Worm (Caenorhabditis elegans): ENCODE data around the gene faah-5.

Gene faah-5

DNA sequence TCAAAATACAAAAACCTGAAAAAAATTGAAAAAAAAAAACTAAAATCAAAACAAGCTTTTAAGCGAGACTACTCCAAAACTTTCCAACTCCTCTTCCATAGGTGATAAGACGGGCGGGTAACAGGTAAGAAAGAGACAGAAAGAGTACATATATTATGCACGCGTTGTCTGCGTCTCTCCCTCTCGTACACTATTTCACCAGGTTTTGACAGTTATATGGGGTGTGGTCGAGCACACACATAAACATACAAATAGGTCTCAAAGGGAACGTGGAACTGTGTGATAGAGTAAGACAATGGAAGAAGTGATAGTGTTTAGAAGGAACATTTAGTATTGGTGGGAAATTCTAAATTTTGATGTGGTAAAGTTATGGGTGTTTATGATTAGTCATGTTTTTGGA is 9.7 kb downstream of the faah-5 start:
- TF ChIP-seq him-1 (tag; optimal IDR thresholded peaks at IDR 0.05) (no peak), W03F9.2 (tag; optimal IDR thresholded peaks at IDR 0.05) (peak; percentile 41)

DNA sequence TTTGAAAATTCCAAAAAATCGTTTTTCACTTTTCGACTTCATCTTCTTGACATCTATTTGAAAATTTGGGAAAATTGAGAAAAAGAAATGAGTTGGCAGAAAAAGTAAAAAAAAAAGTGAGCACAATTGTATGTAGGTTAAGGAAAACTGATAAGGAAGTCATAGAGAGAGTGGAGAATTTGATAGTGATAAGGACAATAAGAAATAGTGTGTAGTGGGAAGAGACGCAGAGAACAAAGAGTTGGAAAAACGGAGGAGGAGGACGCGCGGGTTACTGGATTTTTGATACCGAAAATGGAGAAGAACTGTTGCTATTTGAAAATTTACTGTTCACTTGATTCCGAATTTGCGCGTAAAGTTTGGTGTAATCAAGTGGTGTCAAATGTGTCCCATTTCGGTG is 12.5 kb downstream of the faah-5 start, which contains the start of gene Y56A3A.6:
Gene Y56A3A.6 (minus strand): TSS at position 53 of the 400 bp plus-strand sequence.
- TF ChIP-seq him-1 (tag; optimal IDR thresholded peaks at IDR 0.05) (no peak), dao-5 (tag; optimal IDR thresholded peaks at IDR 0.05) (no peak), W03F9.2 (tag; optimal IDR thresholded peaks at IDR 0.05) (no peak)

DNA sequence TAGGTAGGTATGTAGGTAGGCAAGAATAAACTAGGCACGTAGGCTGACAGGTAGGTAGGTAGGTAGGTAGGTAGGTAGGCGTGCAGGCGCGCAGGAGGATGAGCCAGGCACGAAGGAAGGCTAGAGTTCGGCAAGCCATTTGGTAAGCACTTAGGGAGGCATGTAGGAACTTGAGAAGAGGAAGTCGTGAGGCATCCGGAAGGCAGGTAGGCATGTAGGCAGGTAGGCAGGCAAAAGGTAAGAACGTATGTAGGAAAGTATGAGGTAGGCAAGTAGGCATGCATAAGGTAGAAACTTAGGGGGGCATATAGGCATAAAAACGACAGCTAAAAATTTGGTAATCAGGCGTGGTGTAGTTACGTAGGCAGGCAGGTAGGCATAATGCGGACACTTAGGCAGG is 15.1 kb downstream of the faah-5 start:
- TF ChIP-seq him-1 (tag; optimal IDR thresholded peaks at IDR 0.05) (no peak), dao-5 (tag; optimal IDR thresholded peaks at IDR 0.05) (no peak), W03F9.2 (tag; optimal IDR thresholded peaks at IDR 0.05) (no peak)

DNA sequence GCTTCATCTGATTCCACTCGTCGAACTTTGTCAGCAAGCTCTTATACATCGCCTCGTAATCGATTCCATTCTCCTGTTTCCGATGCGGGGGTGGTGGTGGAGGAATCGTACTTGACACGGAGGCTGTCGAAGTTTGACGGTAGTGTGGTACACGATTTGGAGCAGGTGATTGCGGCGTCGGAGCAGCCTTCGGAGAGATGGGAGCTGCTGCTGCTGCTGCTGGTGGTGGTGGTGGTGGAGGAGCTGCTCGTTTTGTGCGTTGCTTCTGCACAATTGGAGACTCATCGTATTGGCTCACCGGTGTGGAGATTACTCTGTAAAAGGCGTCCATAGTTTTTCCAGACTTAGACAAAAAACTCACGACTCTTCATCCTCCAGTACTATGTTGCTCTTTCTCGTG is 17.0 kb downstream of the faah-5 start:
- TF ChIP-seq him-1 (tag; optimal IDR thresholded peaks at IDR 0.05) (no peak), W03F9.2 (tag; optimal IDR thresholded peaks at IDR 0.05) (no peak), dao-5 (tag; optimal IDR thresholded peaks at IDR 0.05) (no peak)

DNA sequence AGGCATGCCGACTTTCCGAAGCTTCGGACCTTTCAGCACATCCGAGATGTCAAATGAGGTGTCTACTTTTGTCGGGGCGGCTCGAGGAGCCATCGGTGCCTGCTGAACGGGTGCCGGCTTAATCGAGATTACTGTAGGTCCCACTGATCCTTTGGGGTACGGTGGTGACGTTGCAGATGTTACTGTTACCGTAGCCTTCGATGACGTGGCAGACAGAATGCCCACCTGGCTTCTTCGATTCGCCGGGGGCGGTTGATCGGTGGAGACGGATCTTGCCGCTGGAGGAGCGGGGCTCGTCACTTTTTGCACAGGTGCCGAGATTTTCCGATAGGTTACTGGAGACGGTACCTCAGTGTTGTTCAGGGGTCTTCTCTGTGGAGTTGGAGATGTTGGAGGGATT is 19.6 kb downstream of the faah-5 start:
- TF ChIP-seq dao-5 (tag; optimal IDR thresholded peaks at IDR 0.05): no peak
- TF ChIP-seq W03F9.2 (tag; optimal IDR thresholded peaks at IDR 0.05): no peak
- TF ChIP-seq him-1 (tag; optimal IDR thresholded peaks at IDR 0.05): no peak

DNA sequence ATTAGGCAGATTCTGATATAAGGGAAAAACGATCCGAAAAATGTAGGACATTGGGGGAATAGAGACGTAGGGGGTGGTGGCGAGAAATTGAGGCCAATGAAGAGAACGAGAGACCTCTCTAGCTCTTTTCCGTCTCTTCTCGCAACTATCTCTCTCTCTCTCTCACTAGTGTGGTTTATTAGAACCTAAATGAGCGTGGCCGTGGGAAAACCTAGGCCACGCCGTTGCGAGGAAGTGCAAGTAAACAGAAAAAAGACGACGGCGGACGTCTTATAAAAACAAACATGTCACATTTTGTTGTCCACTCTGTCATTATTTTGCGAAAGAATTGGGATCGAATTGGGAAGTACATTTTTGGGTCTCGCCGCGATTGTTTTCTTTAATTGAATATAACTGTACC is 21.2 kb downstream of the faah-5 start:
- no peak for TF ChIP-seq him-1 (tag; optimal IDR thresholded peaks at IDR 0.05)
- TF ChIP-seq dao-5 (tag; optimal IDR thresholded peaks at IDR 0.05): no peak
- TF ChIP-seq W03F9.2 (tag; optimal IDR thresholded peaks at IDR 0.05): peak; percentile 44

DNA sequence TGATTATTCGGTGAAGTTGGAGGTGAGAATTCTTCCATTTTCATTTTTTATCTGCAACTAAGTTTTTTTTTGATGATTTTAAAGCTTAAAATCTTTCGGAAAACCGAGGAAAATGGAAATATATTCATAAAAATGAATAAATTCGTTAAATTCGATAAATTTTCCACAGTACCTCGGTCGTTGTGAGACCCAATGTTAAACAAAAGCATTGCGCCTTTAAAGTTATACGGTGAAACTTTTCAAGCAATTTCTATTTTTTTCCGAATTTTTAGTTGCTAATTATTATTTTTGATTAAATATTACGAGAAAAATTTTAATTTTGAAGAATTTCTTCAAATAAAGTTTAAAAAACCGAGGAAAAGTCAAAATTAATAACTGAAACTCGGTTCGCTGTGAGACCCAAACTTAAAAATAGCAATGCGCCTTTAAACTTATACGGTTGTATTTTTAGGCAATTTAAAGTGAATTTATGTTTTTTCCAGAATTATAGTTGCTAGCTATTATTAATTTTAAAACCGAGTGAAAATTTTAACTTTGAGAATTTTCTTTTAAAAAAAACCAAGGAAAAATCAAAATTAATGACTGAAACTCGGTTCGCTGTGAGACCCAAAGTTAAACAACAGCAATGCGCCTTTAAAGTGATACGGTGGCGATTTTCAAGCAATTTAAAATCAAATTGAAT is 21.9 kb downstream of the faah-5 start, which contains the start of gene taf-12:
Gene taf-12 (minus strand): TSS at position 51 of the 682 bp plus-strand sequence.
- TF ChIP-seq him-1 (tag; optimal IDR thresholded peaks at IDR 0.05): no peak
- peak; percentile 44 for TF ChIP-seq W03F9.2 (tag; optimal IDR thresholded peaks at IDR 0.05)
- TF ChIP-seq dao-5 (tag; optimal IDR thresholded peaks at IDR 0.05): no peak

DNA sequence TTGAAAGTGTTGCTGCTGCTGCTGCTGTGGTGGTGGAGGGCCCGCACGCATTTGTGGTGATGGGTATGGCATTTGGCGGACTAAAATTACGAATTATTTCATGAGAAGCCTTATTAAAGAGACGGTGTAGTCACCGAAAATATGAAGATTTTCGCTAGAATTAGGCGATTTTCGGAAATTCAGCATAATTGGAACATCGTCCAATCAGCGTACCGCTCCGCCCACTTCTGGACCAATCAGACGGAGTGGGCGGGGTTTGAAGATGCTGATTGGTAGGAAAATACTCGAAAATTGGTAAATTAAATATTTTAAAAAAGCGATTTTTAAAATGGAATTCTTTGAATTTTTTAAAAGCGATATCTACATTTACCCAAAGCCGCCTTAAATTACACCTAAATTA is 25.1 kb downstream of the faah-5 start:
- TF ChIP-seq dao-5 (tag; optimal IDR thresholded peaks at IDR 0.05): no peak
- no peak for TF ChIP-seq him-1 (tag; optimal IDR thresholded peaks at IDR 0.05)
- no peak for TF ChIP-seq W03F9.2 (tag; optimal IDR thresholded peaks at IDR 0.05)

DNA sequence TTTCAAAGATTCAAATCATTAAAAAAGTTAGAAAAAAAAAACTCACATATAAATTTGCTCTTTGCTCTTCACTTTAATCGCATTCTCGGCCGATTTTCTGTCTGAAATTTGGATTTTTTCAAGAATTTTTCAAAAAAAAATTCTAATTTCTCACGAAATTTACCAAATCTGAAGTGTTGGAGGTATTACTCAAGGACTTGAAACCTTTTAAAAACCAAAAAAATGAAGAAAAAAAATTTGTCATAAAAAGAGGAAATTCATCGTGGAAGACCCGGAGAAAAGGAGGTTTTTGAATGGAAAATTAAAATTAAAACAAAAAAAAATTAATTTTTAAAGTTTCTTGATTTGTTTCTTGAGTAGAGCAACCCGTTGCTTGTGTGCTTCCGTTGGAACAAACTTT is 29.1 kb downstream of the faah-5 start, which contains the start of gene Y56A3A.2:
Gene Y56A3A.2 (minus strand): TSS at position 101 of the 400 bp plus-strand sequence.
- TF ChIP-seq dao-5 (tag; optimal IDR thresholded peaks at IDR 0.05) (no peak), him-1 (tag; optimal IDR thresholded peaks at IDR 0.05) (no peak), W03F9.2 (tag; optimal IDR thresholded peaks at IDR 0.05) (no peak)

DNA sequence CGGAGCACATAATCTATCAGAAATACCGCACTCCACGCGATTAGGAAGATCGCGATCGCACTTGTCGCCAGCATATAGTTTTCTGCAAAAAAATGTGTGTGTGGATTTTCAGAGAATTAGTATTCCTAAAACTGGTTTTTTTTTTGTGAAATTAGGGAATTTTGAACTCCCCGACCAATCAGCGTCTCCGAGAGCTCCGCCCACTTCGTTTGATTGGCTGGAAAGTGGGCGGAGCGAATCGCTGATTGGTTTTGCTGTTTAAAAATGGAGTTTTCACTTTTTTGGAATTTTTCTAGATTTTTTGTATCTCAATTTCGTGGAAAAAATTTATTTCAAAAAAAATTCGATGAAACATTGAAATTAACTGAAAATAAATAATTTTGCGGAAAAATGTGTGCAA is 30.1 kb downstream of the faah-5 start:
- TF ChIP-seq W03F9.2 (tag; optimal IDR thresholded peaks at IDR 0.05): no peak
- no peak for TF ChIP-seq him-1 (tag; optimal IDR thresholded peaks at IDR 0.05)
- TF ChIP-seq dao-5 (tag; optimal IDR thresholded peaks at IDR 0.05): no peak

DNA sequence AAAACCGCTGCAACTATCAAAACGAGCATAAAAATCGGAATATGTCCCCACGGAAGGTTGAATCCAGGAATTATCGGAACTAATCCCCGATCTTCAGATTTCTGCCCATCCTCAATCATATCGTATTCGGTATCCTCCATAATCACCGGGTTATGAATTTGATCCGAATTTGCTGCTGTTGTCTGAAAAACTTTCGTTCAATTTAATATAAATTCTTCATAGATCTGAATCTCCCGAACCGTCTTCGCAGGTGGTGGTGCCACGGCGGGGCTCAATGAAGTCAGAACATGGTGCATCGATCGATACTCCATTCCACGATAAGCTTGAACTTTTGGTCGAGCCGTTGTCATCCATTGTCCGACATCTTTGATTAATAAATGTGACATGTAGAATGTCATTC is 34.4 kb downstream of the faah-5 start:
- no peak for TF ChIP-seq him-1 (tag; optimal IDR thresholded peaks at IDR 0.05)
- TF ChIP-seq dao-5 (tag; optimal IDR thresholded peaks at IDR 0.05): no peak
- no peak for TF ChIP-seq W03F9.2 (tag; optimal IDR thresholded peaks at IDR 0.05)

DNA sequence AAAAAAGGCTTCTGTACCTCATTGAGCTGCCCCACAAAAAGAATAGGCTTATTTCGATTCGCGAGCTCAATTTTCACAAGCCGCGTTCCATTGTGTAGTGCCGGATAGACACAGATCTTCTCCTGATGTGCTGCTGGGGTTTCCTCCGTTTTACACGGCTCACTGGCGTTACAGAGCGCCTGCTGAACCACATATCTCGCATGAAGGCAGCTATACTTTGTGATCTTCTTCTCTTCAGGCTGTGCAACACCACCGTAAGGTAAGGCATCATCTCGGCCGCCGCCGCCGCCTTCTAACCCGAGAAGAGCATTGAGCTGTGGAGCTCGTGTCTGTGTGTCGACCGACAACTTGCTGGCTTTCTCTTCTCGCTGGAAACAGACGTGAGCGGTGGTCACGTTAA is 37.7 kb downstream of the faah-5 start:
- TF ChIP-seq W03F9.2 (tag; optimal IDR thresholded peaks at IDR 0.05) (no peak), him-1 (tag; optimal IDR thresholded peaks at IDR 0.05) (no peak), dao-5 (tag; optimal IDR thresholded peaks at IDR 0.05) (no peak)

DNA sequence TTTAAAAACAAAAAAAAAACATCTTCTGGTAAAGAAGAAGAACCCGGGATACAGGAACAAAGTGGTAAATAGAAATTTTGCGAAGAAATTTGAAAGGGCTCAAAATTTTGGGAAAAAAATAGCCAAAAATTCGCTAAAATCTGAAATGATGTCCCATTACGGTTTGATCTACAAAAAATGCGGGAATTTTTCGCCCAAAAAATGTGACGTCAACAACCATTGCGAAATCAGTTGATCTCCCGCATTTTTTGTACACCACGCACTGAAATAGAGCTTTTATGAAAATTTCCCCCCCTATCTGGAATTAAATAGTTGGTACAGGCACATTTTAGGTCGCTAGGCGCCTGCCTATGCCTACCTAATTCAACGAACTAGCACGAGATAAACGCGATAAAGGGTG is 41.6 kb downstream of the faah-5 start:
- TF ChIP-seq W03F9.2 (tag; optimal IDR thresholded peaks at IDR 0.05): no peak
- no peak for TF ChIP-seq dao-5 (tag; optimal IDR thresholded peaks at IDR 0.05)
- TF ChIP-seq him-1 (tag; optimal IDR thresholded peaks at IDR 0.05): no peak

DNA sequence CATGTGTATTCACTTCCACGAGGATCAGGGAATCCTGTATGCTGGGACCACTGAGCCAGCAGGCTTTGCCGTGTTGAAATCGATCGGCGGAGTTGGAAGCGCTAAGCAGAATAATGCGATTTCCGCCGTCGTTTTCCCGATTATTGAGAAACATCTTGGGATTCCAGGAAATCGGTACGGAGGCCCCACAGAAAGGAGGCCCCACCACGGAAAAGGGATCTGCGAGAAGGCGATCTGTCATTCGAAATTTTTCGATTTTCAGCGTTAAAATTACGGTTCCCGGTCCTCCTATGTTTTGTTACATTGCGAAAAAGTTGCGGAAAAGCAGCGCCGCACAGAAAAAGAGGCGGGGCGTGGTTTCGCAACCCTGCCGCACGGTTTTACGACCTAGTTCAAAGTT is 42.9 kb downstream of the faah-5 start:
- TF ChIP-seq dao-5 (tag; optimal IDR thresholded peaks at IDR 0.05) (no peak), W03F9.2 (tag; optimal IDR thresholded peaks at IDR 0.05) (no peak), him-1 (tag; optimal IDR thresholded peaks at IDR 0.05) (no peak)

DNA sequence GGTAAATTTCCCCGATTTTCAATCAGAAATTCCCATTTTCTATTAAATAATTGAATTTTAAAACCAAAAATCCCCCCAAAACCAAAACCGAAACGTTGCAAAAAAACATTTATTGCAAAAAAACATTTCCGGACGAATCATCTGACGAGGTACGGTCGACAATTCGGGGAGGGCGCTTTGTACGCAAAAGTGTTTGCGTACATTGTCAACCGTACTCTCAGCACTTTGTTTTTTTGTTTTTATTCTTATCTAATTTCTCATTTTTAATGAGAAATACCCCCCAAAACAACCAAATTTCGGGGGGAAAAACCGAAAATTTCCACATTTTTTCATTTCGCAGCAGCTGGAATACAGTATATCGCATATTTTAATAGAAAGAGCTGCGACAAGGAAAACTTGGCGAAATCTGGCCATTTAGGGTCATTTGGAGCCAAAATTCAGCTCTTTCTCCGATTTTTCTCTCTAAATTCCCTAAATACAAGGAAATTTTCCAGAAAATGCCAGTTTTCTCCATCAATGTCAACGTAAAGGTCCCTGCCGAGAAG is 43.5 kb downstream of the faah-5 start, which contains the start of gene mif-1:
Gene mif-1 (plus strand): TSS at position 495 of the 545 bp plus-strand sequence.
- TF ChIP-seq dao-5 (tag; optimal IDR thresholded peaks at IDR 0.05) (no peak), W03F9.2 (tag; optimal IDR thresholded peaks at IDR 0.05) (peak; percentile 43)

Data from whole organism, L4/young adult.